Fruit fly (Drosophila melanogaster) whole organism, embryonic: Measurements from ENCODE around the gene CG8128.

Experiments
- Adf1 ChIP-seq: fragments of 200-800 bp; sonication (Bioruptor generic); IDR thresholded peaks from 2 replicates; pipeline ENCODE4 v1.3.6; 2022; ENCODE audit warnings: missing biosample characterization, missing genetic modification characterization
- Bdp1 ChIP-seq: fragments of 200-800 bp; sonication (Bioruptor generic); optimal IDR thresholded peaks from 3 replicates; lab custom pipeline; 2016; ENCODE audit warnings: missing biosample characterization, missing genetic modification characterization
- CG10979 ChIP-seq: fragments of 200-800 bp; sonication (Bioruptor generic); optimal IDR thresholded peaks from 2 replicates; lab custom pipeline; 2018; ENCODE audit warnings: missing biosample characterization, mild to moderate bottlenecking, missing genetic modification characterization, moderate library complexity
- CG11560 ChIP-seq: fragments of 200-800 bp; sonication (Bioruptor generic); IDR thresholded peaks from 3 replicates; pipeline ENCODE4 v1.3.6; 2022; ENCODE audit warnings: missing biosample characterization, missing genetic modification characterization
- CG11696 ChIP-seq: fragments of 200-800 bp; sonication (Bioruptor generic); IDR thresholded peaks from 2 replicates; pipeline ENCODE4 v1.3.6; 2022; ENCODE audit warnings: missing biosample characterization, missing genetic modification characterization
- CG14710 ChIP-seq: fragments of 200-800 bp; sonication (Bioruptor generic); optimal IDR thresholded peaks from 3 replicates; lab custom pipeline; 2019; ENCODE audit warnings: missing biosample characterization, mild to moderate bottlenecking, missing genetic modification characterization, moderate library complexity
- CG15601 ChIP-seq: fragments of 200-800 bp; sonication (Bioruptor generic); optimal IDR thresholded peaks from 3 replicates; lab custom pipeline; 2019; ENCODE audit warnings: missing biosample characterization, mild to moderate bottlenecking, missing genetic modification characterization, moderate library complexity
- CG1603 ChIP-seq: fragments of 200-800 bp; sonication (Bioruptor generic); optimal IDR thresholded peaks from 2 replicates; lab custom pipeline; 2019; ENCODE audit warnings: missing biosample characterization, mild to moderate bottlenecking, missing genetic modification characterization, moderate library complexity
- CG31388 ChIP-seq: fragments of 200-800 bp; sonication (Bioruptor generic); optimal IDR thresholded peaks from 2 replicates; lab custom pipeline; 2016; ENCODE audit warnings: missing biosample characterization, missing genetic modification characterization
- CG33213 ChIP-seq: fragments of 200-800 bp; sonication (Bioruptor generic); optimal IDR thresholded peaks from 3 replicates; lab custom pipeline; 2016; ENCODE audit warnings: missing biosample characterization, missing genetic modification characterization
- CG4282 ChIP-seq: fragments of 200-800 bp; sonication (Bioruptor generic); optimal IDR thresholded peaks from 2 replicates; lab custom pipeline; 2016; ENCODE audit warnings: missing biosample characterization, missing genetic modification characterization
- CG4424 ChIP-seq: fragments of 200-800 bp; sonication (Bioruptor generic); optimal IDR thresholded peaks from 3 replicates; lab custom pipeline; 2016; ENCODE audit warnings: missing biosample characterization, missing genetic modification characterization
- CG4854 ChIP-seq: fragments of 200-800 bp; sonication (Bioruptor generic); optimal IDR thresholded peaks from 2 replicates; lab custom pipeline; 2016; ENCODE audit warnings: missing biosample characterization, missing genetic modification characterization, inconsistent platforms
- CG6254 ChIP-seq: fragments of 200-800 bp; sonication (Bioruptor generic); optimal IDR thresholded peaks from 3 replicates; lab custom pipeline; 2017; ENCODE audit warnings: mild to moderate bottlenecking, missing biosample characterization, missing genetic modification reagents, missing genetic modification characterization
- CG6813 ChIP-seq: fragments of 200-800 bp; sonication (Bioruptor generic); optimal IDR thresholded peaks from 2 replicates; lab custom pipeline; 2017; ENCODE audit warnings: missing biosample characterization, missing genetic modification characterization, mild to moderate bottlenecking, moderate library complexity, missing genetic modification reagents
- CG7357 ChIP-seq: fragments of 200-800 bp; sonication (Bioruptor generic); IDR thresholded peaks from 3 replicates; pipeline ENCODE4 v1.3.6; 2022; ENCODE audit warnings: missing biosample characterization, missing genetic modification characterization
- CG7928 ChIP-seq: fragments of 200-800 bp; sonication (Bioruptor generic); optimal IDR thresholded peaks from 2 replicates; lab custom pipeline; 2017; ENCODE audit warnings: missing biosample characterization, mild to moderate bottlenecking, missing genetic modification characterization
- CG7987 ChIP-seq: fragments of 200-800 bp; sonication (Bioruptor generic); optimal IDR thresholded peaks from 2 replicates; lab custom pipeline; 2018; ENCODE audit warnings: missing biosample characterization, mild to moderate bottlenecking, missing genetic modification characterization, moderate library complexity
- CG8478 ChIP-seq: fragments of >200 bp; optimal IDR thresholded peaks from 2 replicates; lab custom pipeline; 2018
- D19B ChIP-seq: fragments of 200-800 bp; sonication (Bioruptor generic); optimal IDR thresholded peaks from 2 replicates; lab custom pipeline; 2017; ENCODE audit warnings: missing biosample characterization, mild to moderate bottlenecking, missing genetic modification characterization
- Dip3 ChIP-seq: fragments of 200-800 bp; sonication (Bioruptor generic); optimal IDR thresholded peaks from 3 replicates; lab custom pipeline; 2016; ENCODE audit warnings: missing biosample characterization, missing genetic modification characterization
- Fer1 ChIP-seq: fragments of 200-800 bp; sonication (Bioruptor generic); optimal IDR thresholded peaks from 2 replicates; lab custom pipeline; 2017; ENCODE audit warnings: missing biosample characterization, mild to moderate bottlenecking, missing genetic modification characterization
- HLH3B ChIP-seq: fragments of 200-800 bp; sonication (Bioruptor generic); IDR thresholded peaks from 2 replicates; pipeline ENCODE4 v1.3.6; 2022; ENCODE audit warnings: missing biosample characterization, missing genetic modification characterization
- Hr3 ChIP-seq: fragments of 200-800 bp; sonication (Bioruptor generic); optimal IDR thresholded peaks from 3 replicates; lab custom pipeline; 2016; ENCODE audit warnings: missing biosample characterization, missing genetic modification characterization
- MTF-1 ChIP-seq: fragments of 200-800 bp; sonication (Bioruptor generic); optimal IDR thresholded peaks from 2 replicates; lab custom pipeline; 2018; ENCODE audit warnings: missing biosample characterization, mild to moderate bottlenecking, missing genetic modification characterization, borderline replicate concordance
- Myb ChIP-seq: fragments of 200-800 bp; sonication (Bioruptor generic); optimal IDR thresholded peaks from 2 replicates; lab custom pipeline; 2016; ENCODE audit warnings: missing biosample characterization, missing genetic modification characterization
- NK7.1 ChIP-seq: fragments of 200-800 bp; sonication (Bioruptor generic); optimal IDR thresholded peaks from 3 replicates; lab custom pipeline; 2016; ENCODE audit warnings: missing biosample characterization, missing genetic modification characterization
- Nf-YB ChIP-seq: fragments of 200-800 bp; sonication (Bioruptor generic); optimal IDR thresholded peaks from 3 replicates; lab custom pipeline; 2019; ENCODE audit warnings: missing biosample characterization, mild to moderate bottlenecking, missing genetic modification characterization, moderate library complexity
- Opbp ChIP-seq: fragments of 200-800 bp; sonication (Bioruptor generic); IDR thresholded peaks from 3 replicates; pipeline ENCODE4 v1.3.6; 2022; ENCODE audit warnings: missing biosample characterization, missing genetic modification characterization; ENCODE audit not compliant: partially characterized antibody
- PHDP ChIP-seq: fragments of 200-800 bp; sonication (Bioruptor generic); optimal IDR thresholded peaks from 3 replicates; lab custom pipeline; 2018; ENCODE audit warnings: missing biosample characterization, mild to moderate bottlenecking, missing genetic modification characterization, moderate library complexity
- Side ChIP-seq: fragments of 200-800 bp; sonication (Bioruptor generic); optimal IDR thresholded peaks from 2 replicates; lab custom pipeline; 2016; ENCODE audit warnings: missing biosample characterization, missing genetic modification characterization
- Sox100B ChIP-seq: fragments of 200-800 bp; sonication (Bioruptor generic); optimal IDR thresholded peaks from 3 replicates; lab custom pipeline; 2018; ENCODE audit warnings: missing biosample characterization, mild to moderate bottlenecking, missing genetic modification characterization
- Ssrp ChIP-seq: fragments of 200-800 bp; sonication (Bioruptor generic); optimal IDR thresholded peaks from 2 replicates; lab custom pipeline; 2018; ENCODE audit warnings: missing biosample characterization, mild to moderate bottlenecking, missing genetic modification characterization, moderate library complexity
- al ChIP-seq: fragments of 200-800 bp; sonication (Bioruptor generic); IDR thresholded peaks from 2 replicates; pipeline ENCODE4 v1.3.6; 2022; ENCODE audit warnings: missing biosample characterization, missing genetic modification characterization
- amos ChIP-seq: fragments of 200-800 bp; sonication (Bioruptor generic); IDR thresholded peaks from 2 replicates; pipeline ENCODE4 v1.3.6; 2022; ENCODE audit warnings: missing biosample characterization, missing genetic modification characterization; ENCODE audit not compliant: partially characterized antibody
- az2 ChIP-seq: fragments of 200-800 bp; sonication (Bioruptor generic); optimal IDR thresholded peaks from 3 replicates; lab custom pipeline; 2016; ENCODE audit warnings: missing biosample characterization, missing genetic modification characterization
- corto ChIP-seq: fragments of 200-800 bp; sonication (Bioruptor generic); optimal IDR thresholded peaks from 2 replicates; lab custom pipeline; 2016; ENCODE audit warnings: missing biosample characterization, mild to moderate bottlenecking, missing genetic modification characterization, moderate library complexity
- emc ChIP-seq: fragments of 200-800 bp; sonication (Bioruptor generic); optimal IDR thresholded peaks from 2 replicates; lab custom pipeline; 2016; ENCODE audit warnings: missing biosample characterization, missing genetic modification characterization
- grn ChIP-seq: fragments of 200-800 bp; sonication (Bioruptor generic); optimal IDR thresholded peaks from 3 replicates; lab custom pipeline; 2017; ENCODE audit warnings: missing biosample characterization, missing genetic modification characterization
- gro ChIP-seq: fragments of 200-800 bp; sonication (Bioruptor generic); optimal IDR thresholded peaks from 2 replicates; lab custom pipeline; 2016; ENCODE audit warnings: missing biosample characterization, missing genetic modification characterization
- gsb-n ChIP-seq: fragments of 200-800 bp; sonication (Bioruptor generic); optimal IDR thresholded peaks from 3 replicates; lab custom pipeline; 2018; ENCODE audit warnings: missing biosample characterization, mild to moderate bottlenecking, missing genetic modification characterization
- inv ChIP-seq: fragments of 200-800 bp; sonication (Bioruptor generic); IDR thresholded peaks from 2 replicates; pipeline ENCODE4 v1.3.6; 2022; ENCODE audit warnings: missing biosample characterization, missing genetic modification characterization; ENCODE audit not compliant: partially characterized antibody
- klu ChIP-seq: fragments of 200-800 bp; sonication (Bioruptor generic); IDR thresholded peaks from 2 replicates; pipeline ENCODE4 v1.3.6; 2022; ENCODE audit warnings: missing biosample characterization, missing genetic modification characterization
- kni ChIP-seq: fragments of 200-800 bp; sonication (Bioruptor generic); optimal IDR thresholded peaks from 3 replicates; lab custom pipeline; 2017; ENCODE audit warnings: mild to moderate bottlenecking, missing biosample characterization, missing genetic modification reagents, missing genetic modification characterization
- lab ChIP-seq: fragments of 200-800 bp; sonication (Bioruptor generic); optimal IDR thresholded peaks from 3 replicates; lab custom pipeline; 2017; ENCODE audit warnings: missing biosample characterization, missing genetic modification characterization, mild to moderate bottlenecking, moderate library complexity, missing genetic modification reagents
- lmd ChIP-seq: fragments of 200-800 bp; sonication (Bioruptor generic); IDR thresholded peaks from 2 replicates; pipeline ENCODE4 v1.3.6; 2022; ENCODE audit warnings: missing biosample characterization, missing genetic modification characterization
- maf-S ChIP-seq: fragments of 200-800 bp; sonication (Bioruptor generic); optimal IDR thresholded peaks from 2 replicates; lab custom pipeline; 2016; ENCODE audit warnings: missing biosample characterization, missing genetic modification characterization
- nom ChIP-seq: fragments of 200-800 bp; sonication (Bioruptor generic); optimal IDR thresholded peaks from 2 replicates; lab custom pipeline; 2017; ENCODE audit warnings: missing biosample characterization, missing genetic modification characterization, mild to moderate bottlenecking, moderate library complexity, missing genetic modification reagents
- sc ChIP-seq, 3 experiments: fragments of >200 bp in 2 of 3; fragments of 200-800 bp in 1 of 3; sonication (Bioruptor generic) in 1 of 3; optimal IDR thresholded peaks; 2 replicates in 2 of 3; 3 replicates in 1 of 3; lab custom pipeline; 2017; ENCODE audit warnings: mild to moderate bottlenecking in 1 of 3, missing biosample characterization in 1 of 3, missing genetic modification characterization in 1 of 3, missing genetic modification reagents in 1 of 3
- sqz ChIP-seq: fragments of 200-800 bp; sonication (Bioruptor generic); optimal IDR thresholded peaks from 3 replicates; lab custom pipeline; 2018; ENCODE audit warnings: missing biosample characterization, mild to moderate bottlenecking, missing genetic modification characterization
- vnd ChIP-seq: fragments of 200-800 bp; sonication (Bioruptor generic); IDR thresholded peaks from 3 replicates; pipeline ENCODE4 v1.3.6; 2022; ENCODE audit warnings: missing biosample characterization, missing genetic modification characterization; ENCODE audit not compliant: partially characterized antibody

Gene CG8128

dm6 chrX:15712409-15712808, 15.1 kb downstream of the CG8128 start, which contains the start of gene HUWE1 (continued):
- TF ChIP-seq gsb-n (tag; lab: Kevin White, UChicago), result no peak
- peak; percentile 84 for TF ChIP-seq amos
- TF ChIP-seq corto (GFP tag; lab: Kevin White, UChicago), result no peak
- no peak for TF ChIP-seq grn (GFP tag; lab: Kevin White, UChicago)
- TF ChIP-seq Bdp1 (GFP tag; lab: Kevin White, UChicago), result no peak
- TF ChIP-seq CG4854 (GFP tag; lab: Kevin White, UChicago), result no peak
- no peak for TF ChIP-seq HLH3B (GFP tag; lab: Robert Waterston, UW)
- TF ChIP-seq CG33213, result peak; percentile 48
- no peak for TF ChIP-seq kni
- TF ChIP-seq az2 (GFP tag; lab: Kevin White, UChicago), result no peak
- TF ChIP-seq maf-S, result no peak
- no peak for TF ChIP-seq al (GFP tag; lab: Robert Waterston, UW)
- no peak for TF ChIP-seq sqz (GFP tag; lab: Kevin White, UChicago)
- no peak for TF ChIP-seq Adf1 (GFP tag; lab: Robert Waterston, UW)
- peak; percentile 72 for TF ChIP-seq inv (GFP tag; lab: Robert Waterston, UW)
- peak; percentile 81 for TF ChIP-seq Opbp
- TF ChIP-seq Dip3 (GFP tag; lab: Kevin White, UChicago), result no peak
- peak; percentile 28 for TF ChIP-seq gro (GFP tag; lab: Kevin White, UChicago)
- no peak for TF ChIP-seq lmd (GFP tag; lab: Robert Waterston, UW)
- peak; percentile 61 for TF ChIP-seq Myb (GFP tag; lab: Kevin White, UChicago)
- TF ChIP-seq Nf-YB (GFP tag; lab: Kevin White, UChicago), result no peak
- no peak for TF ChIP-seq sc (optimal IDR thresholded peaks at IDR 0.05; lab: Kevin White, UChicago)
- no peak for TF ChIP-seq sc (GFP tag; optimal IDR thresholded peaks at IDR 0.05; lab: Kevin White, UChicago)
- no peak for TF ChIP-seq D19B (GFP tag; lab: Kevin White, UChicago)
- no peak for TF ChIP-seq Sox100B
- TF ChIP-seq klu, result no peak
- TF ChIP-seq CG11560 (tag; lab: Robert Waterston, UW), result peak; percentile 49; the same call in 1 of the 3 replicates
- no peak for TF ChIP-seq CG4424 (GFP tag; lab: Kevin White, UChicago)
- no peak for TF ChIP-seq CG8478 (lab: Kevin White, UChicago)
- TF ChIP-seq CG6254 (GFP tag; lab: Kevin White, UChicago), result no peak
- TF ChIP-seq CG31388, result no peak
- TF ChIP-seq CG14710, result peak; percentile 93
- no peak for TF ChIP-seq NK7.1 (GFP tag; lab: Kevin White, UChicago)
- no peak for TF ChIP-seq lab (GFP tag; lab: Kevin White, UChicago)
- no peak for TF ChIP-seq CG4282 (GFP tag; lab: Kevin White, UChicago)
- TF ChIP-seq CG7357 (GFP tag; lab: Robert Waterston, UW), result no peak
- TF ChIP-seq CG15601 (tag; lab: Kevin White, UChicago), result peak; percentile 69
- TF ChIP-seq Ssrp, result no peak
- TF ChIP-seq CG7928 (GFP tag; lab: Kevin White, UChicago), result no peak
- TF ChIP-seq CG1603 (tag; lab: Kevin White, UChicago), result no peak
- TF ChIP-seq CG10979, result no peak
- no peak for TF ChIP-seq CG6813 (GFP tag; lab: Kevin White, UChicago)
- no peak for TF ChIP-seq Side (GFP tag; lab: Kevin White, UChicago)
- TF ChIP-seq MTF-1 (GFP tag; lab: Kevin White, UChicago), result no peak
- TF ChIP-seq nom (GFP tag; lab: Kevin White, UChicago), result peak; percentile 32
- TF ChIP-seq CG11696, result no peak
- no peak for TF ChIP-seq Fer1 (GFP tag; lab: Kevin White, UChicago)
- no peak for TF ChIP-seq PHDP
- no peak for TF ChIP-seq Hr3 (GFP tag; lab: Kevin White, UChicago)
- TF ChIP-seq vnd (GFP tag; lab: Robert Waterston, UW), result peak; percentile 67
- TF ChIP-seq CG7987 (GFP tag; lab: Kevin White, UChicago), result peak; percentile 27
- no peak for TF ChIP-seq emc (GFP tag; lab: Kevin White, UChicago)
